Worm (Caenorhabditis elegans) whole organism, L4/young adult: Measurements from ENCODE around the gene srlf-16.

Source experiments
- W03F9.2 ChIP-seq: fragments of 150-350 bp; optimal IDR thresholded peaks from 2 replicates; lab custom pipeline; 2014; ENCODE audit warnings: missing biosample characterization, missing genetic modification characterization
- dao-5 ChIP-seq: sonication (generic microtip); optimal IDR thresholded peaks from 2 replicates; lab custom pipeline; 2016; ENCODE audit warnings: missing genotype, missing genetic modification characterization, moderate library complexity, missing compliant biosample characterization
- him-1 ChIP-seq: sonication (generic microtip); optimal IDR thresholded peaks from 2 replicates; lab custom pipeline; 2016; ENCODE audit warnings: missing genotype, missing genetic modification reagents, missing genetic modification characterization, missing compliant biosample characterization

The srlf-16 gene

ce11 chrV:8104473-8104872, at the start of gene srlf-16:
TSS of gene srlf-16 (plus strand) at chrV:8104773.
- TF ChIP-seq W03F9.2 (tag; lab: Kevin White, UChicago) (no peak), him-1 (tag; lab: Kevin White, UChicago) (no peak)

ce11 chrV:8055170-8055569, 49.4 kb upstream of the srlf-16 start:
- TF ChIP-seq him-1 (tag; lab: Kevin White, UChicago) (no peak), dao-5 (tag; lab: Kevin White, UChicago) (no peak), W03F9.2 (tag; lab: Kevin White, UChicago) (no peak)

ce11 chrV:8058359-8058758, 46.2 kb upstream of the srlf-16 start, which contains the start of gene str-138:
TSS of gene str-138 (plus strand) at chrV:8058659.
- no peak for TF ChIP-seq dao-5 (tag; lab: Kevin White, UChicago)
- TF ChIP-seq him-1 (tag; lab: Kevin White, UChicago) = no peak
- TF ChIP-seq W03F9.2 (tag; lab: Kevin White, UChicago) = no peak

ce11 chrV:8062074-8062473, 42.5 kb upstream of the srlf-16 start, which contains the start of gene str-139:
TSS of gene str-139 (minus strand) at chrV:8062174.
- TF ChIP-seq W03F9.2 (tag; lab: Kevin White, UChicago) (no peak), dao-5 (tag; lab: Kevin White, UChicago) (no peak), him-1 (tag; lab: Kevin White, UChicago) (no peak)

- TF ChIP-seq dao-5 (tag; lab: Kevin White, UChicago) (no peak), W03F9.2 (tag; lab: Kevin White, UChicago) (no peak), him-1 (tag; lab: Kevin White, UChicago) (no peak)
Measured at ce11 chrV:8067800-8068199, 36.8 kb upstream of the srlf-16 start, which contains the start of gene str-140. TSS of gene str-140 (minus strand) at chrV:8067900.

- no peak for TF ChIP-seq dao-5 (tag; lab: Kevin White, UChicago)
- TF ChIP-seq him-1 (tag; lab: Kevin White, UChicago) = no peak
- TF ChIP-seq W03F9.2 (tag; lab: Kevin White, UChicago) = no peak
Measured at ce11 chrV:8069637-8070036, 34.9 kb upstream of the srlf-16 start, which contains the start of gene str-143. TSS of gene str-143 (minus strand) at chrV:8069737.

- TF ChIP-seq W03F9.2 (tag; lab: Kevin White, UChicago) = no peak
- no peak for TF ChIP-seq him-1 (tag; lab: Kevin White, UChicago)
- no peak for TF ChIP-seq dao-5 (tag; lab: Kevin White, UChicago)
Measured at ce11 chrV:8072047-8072446, 32.5 kb upstream of the srlf-16 start, which contains the start of gene str-144. TSS of gene str-144 (minus strand) at chrV:8072147.

ce11 chrV:8073162-8073561, 31.4 kb upstream of the srlf-16 start:
- TF ChIP-seq W03F9.2 (tag; lab: Kevin White, UChicago) = no peak
- TF ChIP-seq him-1 (tag; lab: Kevin White, UChicago) = no peak
- no peak for TF ChIP-seq dao-5 (tag; lab: Kevin White, UChicago)

ce11 chrV:8075712-8076111, 28.9 kb upstream of the srlf-16 start, which contains the start of gene catp-3:
TSS of gene catp-3 (plus strand) at chrV:8076012.
- TF ChIP-seq W03F9.2 (tag; lab: Kevin White, UChicago) = no peak
- no peak for TF ChIP-seq dao-5 (tag; lab: Kevin White, UChicago)
- TF ChIP-seq him-1 (tag; lab: Kevin White, UChicago) = no peak

ce11 chrV:8079813-8080212, 24.8 kb upstream of the srlf-16 start:
- TF ChIP-seq W03F9.2 (tag; lab: Kevin White, UChicago) (no peak), dao-5 (tag; lab: Kevin White, UChicago) (no peak)

- no peak for TF ChIP-seq dao-5 (tag; lab: Kevin White, UChicago)
- TF ChIP-seq him-1 (tag; lab: Kevin White, UChicago) = no peak
- no peak for TF ChIP-seq W03F9.2 (tag; lab: Kevin White, UChicago)
Measured at ce11 chrV:8081579-8081978, 23.0 kb upstream of the srlf-16 start, which contains the start of gene str-131. TSS of gene str-131 (minus strand) at chrV:8081679.

ce11 chrV:8085141-8085540, 19.4 kb upstream of the srlf-16 start, which contains the start of gene C09H5.7:
TSS of gene C09H5.7 (minus strand) at chrV:8085241.
- no peak for TF ChIP-seq W03F9.2 (tag; lab: Kevin White, UChicago)
- TF ChIP-seq dao-5 (tag; lab: Kevin White, UChicago) = no peak
- no peak for TF ChIP-seq him-1 (tag; lab: Kevin White, UChicago)

ce11 chrV:8090595-8090994, 14.0 kb upstream of the srlf-16 start, which contains the start of gene str-130:
TSS of gene str-130 (minus strand) at chrV:8090695.
- no peak for TF ChIP-seq him-1 (tag; lab: Kevin White, UChicago)
- TF ChIP-seq W03F9.2 (tag; lab: Kevin White, UChicago) = no peak
- TF ChIP-seq dao-5 (tag; lab: Kevin White, UChicago) = no peak

- TF ChIP-seq him-1 (tag; lab: Kevin White, UChicago) = no peak
- TF ChIP-seq dao-5 (tag; lab: Kevin White, UChicago) = no peak
- TF ChIP-seq W03F9.2 (tag; lab: Kevin White, UChicago) = no peak
Measured at ce11 chrV:8092385-8092784, 12.2 kb upstream of the srlf-16 start, which contains the start of gene str-129. TSS of gene str-129 (minus strand) at chrV:8092485.
